Worm (Caenorhabditis elegans): ENCODE data around the gene zfp-2.

DNA sequence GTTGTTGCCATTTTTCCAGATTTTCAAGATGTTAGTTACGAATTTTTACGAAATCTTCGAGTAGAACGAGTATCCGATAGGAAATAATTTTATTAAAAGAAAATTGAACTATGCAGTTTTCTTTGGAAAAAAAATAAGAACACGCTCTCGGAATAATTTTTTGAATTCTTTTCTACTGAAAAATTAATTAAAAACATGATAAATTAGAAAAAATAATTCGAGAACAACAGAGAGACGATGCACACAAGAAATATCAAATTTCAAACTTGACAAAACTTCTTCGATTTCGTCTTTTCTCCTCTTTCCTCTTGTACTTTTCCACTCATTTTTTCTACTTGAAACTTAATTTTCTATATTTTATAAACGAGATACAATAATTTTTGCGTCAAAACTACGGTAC, 2.5 kb downstream of the zfp-2 start, which contains the start of gene F35H8.4:
- TF ChIP-seq rnt-1 (tag; optimal IDR thresholded peaks at IDR 0.05) (no peak), fax-1 (tag; optimal IDR thresholded peaks at IDR 0.05) (no peak), nfya-1 (tag; optimal IDR thresholded peaks at IDR 0.05) (no peak), ceh-9 (tag; optimal IDR thresholded peaks at IDR 0.05) (no peak), unc-86 (tag; optimal IDR thresholded peaks at IDR 0.05) (no peak), hlh-30 (tag; optimal IDR thresholded peaks at IDR 0.05; ENCODE audit: insufficient read depth) (no peak)
